Worm (Caenorhabditis elegans) whole organism, L4/young adult: Measurements from ENCODE around the gene F46B3.9.

Experiments used
- W03F9.2 ChIP-seq: fragments of 150-350 bp; optimal IDR thresholded peaks from 2 replicates; lab custom pipeline; 2014; ENCODE audit warnings: missing biosample characterization, missing genetic modification characterization
- dao-5 ChIP-seq: sonication (generic microtip); optimal IDR thresholded peaks from 2 replicates; lab custom pipeline; 2016; ENCODE audit warnings: missing genotype, missing genetic modification characterization, moderate library complexity, missing compliant biosample characterization
- him-1 ChIP-seq: sonication (generic microtip); optimal IDR thresholded peaks from 2 replicates; lab custom pipeline; 2016; ENCODE audit warnings: missing genotype, missing genetic modification reagents, missing genetic modification characterization, missing compliant biosample characterization

Gene F46B3.9

DNA sequence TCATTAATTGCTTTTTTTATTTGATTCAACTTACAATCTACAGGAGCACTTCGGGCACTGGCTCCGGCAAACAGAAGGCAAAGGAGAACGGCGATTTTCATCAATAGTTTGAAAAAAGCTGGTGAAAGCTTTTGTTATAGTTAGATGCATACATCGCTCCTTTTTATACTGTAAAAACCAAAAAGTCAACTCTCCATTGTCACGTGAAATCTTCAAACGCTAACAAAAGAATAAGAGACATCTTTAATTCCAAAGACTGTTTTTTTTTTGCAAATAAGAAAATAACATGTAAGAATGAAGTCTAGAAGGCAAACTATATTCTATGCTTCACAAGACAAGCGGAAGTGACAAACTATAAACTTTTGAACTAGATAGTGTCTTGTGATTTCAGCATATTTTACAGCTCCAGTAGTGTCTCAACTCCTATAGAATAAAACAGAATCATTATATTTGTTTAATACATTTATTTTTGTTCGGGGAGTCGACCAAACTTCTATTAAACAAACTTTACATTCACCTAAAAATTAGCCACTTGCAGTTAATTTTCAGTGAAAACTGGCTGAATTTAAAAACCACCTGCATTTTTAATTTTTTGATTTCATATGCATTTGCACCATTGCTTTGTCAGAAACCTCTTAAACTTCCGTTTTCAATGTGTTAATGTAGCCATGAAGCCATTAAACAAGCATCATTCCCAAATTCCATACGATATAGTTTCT is at the start of gene F46B3.9, which contains the start of gene srz-18:
F46B3.9 (minus strand) TSS at position 101 of the 719 bp plus-strand sequence.
srz-18 (plus strand) TSS at position 669 of the 719 bp plus-strand sequence.
- TF ChIP-seq him-1: no peak
- TF ChIP-seq W03F9.2: no peak
- no peak for TF ChIP-seq dao-5

- no peak for TF ChIP-seq dao-5
- no peak for TF ChIP-seq W03F9.2
- no peak for TF ChIP-seq him-1
Observed at ce11 chrV:20670625-20671024, 44.7 kb upstream of the F46B3.9 start.

DNA sequence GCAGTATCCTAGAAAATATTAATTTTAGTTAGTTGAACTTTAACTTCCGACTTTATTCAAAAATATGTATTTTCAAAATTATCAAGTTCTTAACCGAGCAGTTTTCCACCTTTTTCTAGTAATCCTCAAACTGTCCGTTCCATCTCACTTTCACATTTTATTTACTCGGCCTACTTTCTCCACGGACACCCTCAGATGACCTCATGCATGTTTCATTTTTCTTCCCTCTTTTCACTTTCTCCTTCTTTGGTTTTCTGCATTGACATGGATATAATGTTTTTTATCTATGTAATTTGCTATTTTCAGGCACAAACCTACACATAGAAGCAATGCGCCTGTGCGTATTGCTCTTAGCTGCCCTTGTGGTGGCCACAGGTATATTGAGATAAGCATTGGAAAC is 41.0 kb upstream of the F46B3.9 start, which contains the start of gene mlt-11:
mlt-11 (plus strand) TSS at position 301 of the 400 bp plus-strand sequence.
- TF ChIP-seq dao-5 (no peak), him-1 (no peak), W03F9.2 (no peak)

- no peak for TF ChIP-seq dao-5
- no peak for TF ChIP-seq him-1
- no peak for TF ChIP-seq W03F9.2
Observed at ce11 chrV:20664930-20665329, 39.0 kb upstream of the F46B3.9 start.

- TF ChIP-seq him-1 (no peak), dao-5 (no peak), W03F9.2 (no peak)
Observed at ce11 chrV:20663736-20664135, 37.8 kb upstream of the F46B3.9 start.

- TF ChIP-seq W03F9.2 (no peak), dao-5 (no peak), him-1 (no peak)
Observed at ce11 chrV:20662474-20662873, 36.5 kb upstream of the F46B3.9 start.

DNA sequence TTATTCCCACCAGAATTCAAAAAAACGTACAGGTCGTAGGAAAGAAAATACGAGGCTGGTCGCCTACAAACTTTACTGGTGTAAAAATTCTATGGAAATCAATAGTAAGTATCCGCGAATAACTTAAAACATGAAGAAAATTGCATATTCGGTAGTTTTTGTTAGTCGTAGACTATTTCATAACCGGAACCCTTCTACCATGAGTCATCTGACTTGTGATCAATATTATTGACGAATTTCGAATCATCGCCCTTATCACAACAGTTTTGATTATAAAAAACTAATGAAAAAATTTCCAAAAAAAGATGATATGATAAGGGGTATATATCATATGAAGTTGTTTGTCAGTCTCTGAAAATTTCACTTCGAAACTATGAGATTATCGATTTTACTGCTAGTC is 34.1 kb upstream of the F46B3.9 start, which contains the start of gene W01F3.2:
W01F3.2 (plus strand) TSS at position 301 of the 400 bp plus-strand sequence.
- TF ChIP-seq dao-5 (no peak), W03F9.2 (no peak), him-1 (no peak)

ce11 chrV:20656626-20657025 is 30.7 kb upstream of the F46B3.9 start:
- TF ChIP-seq him-1 (no peak), W03F9.2 (no peak), dao-5 (no peak)

DNA sequence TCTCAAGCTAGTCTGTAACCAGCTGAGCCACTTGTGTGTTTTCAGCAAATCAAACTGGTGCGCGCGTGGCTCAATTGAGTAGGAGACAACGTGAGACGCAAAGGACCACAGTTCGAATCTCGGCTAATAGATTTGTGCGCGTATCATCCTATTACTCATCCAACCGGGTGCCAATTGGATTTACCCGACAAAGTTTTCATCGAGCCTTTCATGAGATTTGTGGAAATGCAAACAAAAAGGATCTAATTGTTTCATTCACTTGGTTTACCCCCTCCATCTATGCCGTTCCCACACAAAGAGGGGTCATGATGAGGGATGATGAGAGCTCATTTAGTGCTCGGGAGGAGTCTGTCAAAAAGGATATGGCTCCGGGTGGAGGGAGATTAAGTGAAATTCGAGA is 29.2 kb upstream of the F46B3.9 start:
- TF ChIP-seq dao-5 (no peak), him-1 (no peak), W03F9.2 (no peak)

DNA sequence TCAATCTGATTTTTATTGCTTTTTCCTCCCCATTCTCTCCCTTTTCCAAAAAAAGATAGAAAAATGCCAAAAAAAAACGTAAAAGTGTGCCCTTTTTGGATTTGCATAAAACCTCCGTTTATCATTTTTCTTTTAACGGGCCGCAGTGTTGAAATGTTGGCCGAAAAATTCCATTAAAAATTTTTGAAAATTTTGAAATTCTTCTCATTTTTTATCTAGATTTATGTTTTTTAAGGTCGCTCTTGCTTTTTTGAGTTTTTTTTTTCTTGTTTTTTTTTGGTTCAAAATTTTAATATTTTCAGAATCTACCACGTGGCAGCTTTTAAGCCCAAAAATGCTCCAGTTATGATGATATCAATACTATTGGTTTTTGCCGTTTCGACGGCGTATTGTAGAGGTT is 28.4 kb upstream of the F46B3.9 start, which contains the start of gene mnr-1:
mnr-1 (plus strand) TSS at position 301 of the 400 bp plus-strand sequence.
- TF ChIP-seq W03F9.2 (no peak), dao-5 (no peak), him-1 (no peak)

- TF ChIP-seq dao-5 (no peak), W03F9.2 (no peak)
Observed at ce11 chrV:20651923-20652322, 26.0 kb upstream of the F46B3.9 start.

DNA sequence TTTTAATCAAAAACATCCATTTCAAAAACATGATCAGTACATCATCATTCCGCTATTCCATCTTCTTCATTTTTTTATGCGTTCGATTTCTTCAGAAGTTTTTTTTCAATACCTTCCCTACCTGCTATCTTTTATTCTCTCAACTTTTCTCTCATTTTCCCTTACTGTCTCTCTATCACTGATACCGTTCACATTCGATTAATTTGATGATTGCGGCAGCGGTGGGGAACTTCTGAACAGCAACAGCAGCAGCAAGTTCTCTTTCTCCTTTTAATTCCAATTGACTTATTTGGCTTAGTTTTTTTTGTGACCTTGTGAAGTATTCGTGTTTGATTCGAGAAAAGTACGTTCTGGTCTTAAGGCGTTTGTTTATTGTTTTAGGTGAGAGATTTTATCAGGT is 22.9 kb upstream of the F46B3.9 start:
- TF ChIP-seq dao-5: no peak
- no peak for TF ChIP-seq W03F9.2
- TF ChIP-seq him-1: no peak

- no peak for TF ChIP-seq him-1
- TF ChIP-seq dao-5: no peak
- no peak for TF ChIP-seq W03F9.2
Observed at ce11 chrV:20645479-20645878, 19.5 kb upstream of the F46B3.9 start.

ce11 chrV:20641896-20642295 is 16.0 kb upstream of the F46B3.9 start, which contains the start of gene srxa-15:
Gene srxa-15, plus strand, starts transcription at chrV:20642196.
- TF ChIP-seq W03F9.2 (no peak), him-1 (no peak), dao-5 (no peak)

- no peak for TF ChIP-seq him-1
- no peak for TF ChIP-seq dao-5
- TF ChIP-seq W03F9.2: no peak
Observed at ce11 chrV:20639294-20639693, 13.4 kb upstream of the F46B3.9 start, which contains the start of gene srxa-14. Gene srxa-14, plus strand, starts transcription at chrV:20639594.

DNA sequence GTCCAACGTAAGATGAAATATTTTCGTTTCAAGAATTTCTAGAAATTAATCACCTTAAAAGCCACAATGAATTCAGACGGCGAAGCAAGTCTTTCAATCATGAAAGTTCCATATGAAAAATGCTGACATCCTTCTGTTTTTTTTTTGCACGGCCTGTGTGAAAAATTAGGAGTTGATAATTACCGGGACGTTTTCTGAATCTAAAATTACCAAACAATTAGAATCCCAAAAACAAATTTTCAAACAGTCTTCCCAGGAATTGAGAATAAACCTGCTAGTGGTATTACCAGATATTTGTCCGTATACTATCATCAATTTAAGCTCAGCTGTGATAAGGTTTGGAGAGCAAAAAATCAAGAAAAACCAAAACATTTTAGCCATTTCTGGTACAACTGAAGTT is 12.4 kb upstream of the F46B3.9 start, which contains the start of gene Y44A6B.3:
Y44A6B.3 (minus strand) TSS at position 101 of the 400 bp plus-strand sequence.
- TF ChIP-seq W03F9.2 (no peak), dao-5 (no peak), him-1 (no peak)

- TF ChIP-seq him-1 (no peak), dao-5 (no peak), W03F9.2 (no peak)
Observed at ce11 chrV:20636855-20637254, 10.9 kb upstream of the F46B3.9 start, which contains the start of gene ttr-13. Gene ttr-13, minus strand, starts transcription at chrV:20636955.
